Worm (Caenorhabditis elegans): ENCODE data around the gene math-9.

DNA sequence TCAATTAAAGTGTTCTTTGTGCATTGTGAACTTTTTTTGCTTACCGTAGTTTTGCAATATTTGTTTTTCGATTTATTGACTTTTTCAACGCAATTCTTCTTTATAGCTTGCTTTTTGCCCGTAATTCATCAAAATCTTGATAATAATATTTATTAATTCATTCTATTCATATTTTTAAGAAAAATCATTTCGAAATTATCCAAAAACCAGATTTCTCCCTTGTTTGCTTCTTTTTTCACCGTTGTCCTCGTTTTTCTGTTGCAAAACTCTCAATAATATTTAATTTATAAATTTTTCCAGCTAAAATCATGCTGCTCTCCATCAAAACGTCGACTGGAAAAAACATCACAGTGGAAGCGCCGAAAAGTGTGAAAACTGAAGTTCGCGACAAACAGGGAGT lies 33.9 kb upstream of the math-9 start, which contains the start of gene F52C6.3:
- TF ChIP-seq nhr-11 (tag; optimal IDR thresholded peaks at IDR 0.05) = no peak
- TF ChIP-seq nhr-76 (tag; optimal IDR thresholded peaks at IDR 0.05) = no peak
- TF ChIP-seq unc-62 (GFP tag; optimal IDR thresholded peaks at IDR 0.05) = no peak
- TF ChIP-seq ceh-82 (tag; optimal IDR thresholded peaks at IDR 0.05) = no peak
- no peak for TF ChIP-seq elt-3 (tag; optimal IDR thresholded peaks at IDR 0.05)
- no peak for TF ChIP-seq lin-15B (tag; optimal IDR thresholded peaks at IDR 0.05)
- TF ChIP-seq ztf-4 (tag; optimal IDR thresholded peaks at IDR 0.05) = no peak
- no peak for TF ChIP-seq nhr-12 (tag; optimal IDR thresholded peaks at IDR 0.05)
- TF ChIP-seq fos-1 (tag; optimal IDR thresholded peaks at IDR 0.05) = no peak
- TF ChIP-seq unc-39 (tag; optimal IDR thresholded peaks at IDR 0.05) = no peak
